In genomic region chrX:1979673-1980072, dm6 we compare ENCODE assay signal across 3 fruit fly cellular contexts.
TF ChIP-seq lines count a peak whose summit lies in the region.

No protein-coding gene starts in this region.

- no peak for TF ChIP-seq CTCF in whole organism, embryonic (GFP tag; optimal IDR thresholded peaks at IDR 0.05; lab: Kevin White, UChicago)

TF ChIP-seq in whole organism, embryonic, 481 proteins besides CTCF, POLR2A, EP300 and RAD21:
- TF ChIP-seq CG11504 (tag; optimal IDR thresholded peaks at IDR 0.05; lab: Kevin White, UChicago): no peak
- peak; percentile 89 for TF ChIP-seq Drgx (GFP tag; IDR thresholded peaks at IDR 0.05; lab: Robert Waterston, UW)
- TF ChIP-seq Pdp1 (GFP tag; optimal IDR thresholded peaks at IDR 0.05; lab: Kevin White, UChicago): peak in 1 of 2 experiments; percentile 73
- TF ChIP-seq Blimp-1 (GFP tag; optimal IDR thresholded peaks at IDR 0.05; lab: Kevin White, UChicago): peak; percentile 46
- TF ChIP-seq psq (GFP tag; optimal IDR thresholded peaks at IDR 0.05; lab: Kevin White, UChicago): no peak

TF ChIP-seq in whole organism, prepupa, 60 proteins besides CTCF, POLR2A, EP300 and RAD21:
- peak; percentile 74 for TF ChIP-seq Hr4 (GFP tag; optimal IDR thresholded peaks at IDR 0.05; lab: Kevin White, UChicago)
- peak; percentile 56 for TF ChIP-seq CG4318 (GFP tag; optimal IDR thresholded peaks at IDR 0.05; lab: Kevin White, UChicago)
- TF ChIP-seq fd59A (GFP tag; optimal IDR thresholded peaks at IDR 0.05; lab: Kevin White, UChicago): no peak
- peak; percentile 6 for TF ChIP-seq CG10631 (GFP tag; optimal IDR thresholded peaks at IDR 0.05; lab: Kevin White, UChicago)
- peak; percentile 4 for TF ChIP-seq net (GFP tag; optimal IDR thresholded peaks at IDR 0.05; lab: Kevin White, UChicago)
- no peak for TF ChIP-seq lz (GFP tag; optimal IDR thresholded peaks at IDR 0.05; lab: Kevin White, UChicago)
- TF ChIP-seq Smox (GFP tag; optimal IDR thresholded peaks at IDR 0.05; lab: Kevin White, UChicago): no peak
- no peak for TF ChIP-seq CG31627 (GFP tag; optimal IDR thresholded peaks at IDR 0.05; lab: Kevin White, UChicago)
- peak; percentile 85 for TF ChIP-seq CG8119 (GFP tag; IDR thresholded peaks at IDR 0.05; lab: Robert Waterston, UW)
- no peak for TF ChIP-seq cyc (GFP tag; optimal IDR thresholded peaks at IDR 0.05; lab: Kevin White, UChicago)
- peak; percentile 9 for TF ChIP-seq acj6 (GFP tag; optimal IDR thresholded peaks at IDR 0.05; lab: Kevin White, UChicago)
- TF ChIP-seq fkh (GFP tag; optimal IDR thresholded peaks at IDR 0.05; lab: Kevin White, UChicago): no peak
- peak; percentile 89 for TF ChIP-seq eg (GFP tag; IDR thresholded peaks at IDR 0.05; lab: Robert Waterston, UW)
- TF ChIP-seq CG15336 (GFP tag; IDR thresholded peaks at IDR 0.05; lab: Robert Waterston, UW): peak; percentile 90
- peak; percentile 8 for TF ChIP-seq Lpt (GFP tag; optimal IDR thresholded peaks at IDR 0.05; lab: Kevin White, UChicago)
- TF ChIP-seq esn (GFP tag; optimal IDR thresholded peaks at IDR 0.05; lab: Kevin White, UChicago): no peak
- TF ChIP-seq CG6276 (GFP tag; optimal IDR thresholded peaks at IDR 0.05; lab: Kevin White, UChicago): peak; percentile 75
- no peak for TF ChIP-seq CG9139 (GFP tag; optimal IDR thresholded peaks at IDR 0.05; lab: Kevin White, UChicago)
- peak; percentile 21 for TF ChIP-seq Eip78C (GFP tag; lab: Kevin White, UChicago)
- TF ChIP-seq CG6163 (GFP tag; IDR thresholded peaks at IDR 0.05; lab: Robert Waterston, UW): peak; percentile 74
- no peak for TF ChIP-seq salr (GFP tag; optimal IDR thresholded peaks at IDR 0.05; lab: Kevin White, UChicago)
- TF ChIP-seq Sox14 (GFP tag; optimal IDR thresholded peaks at IDR 0.05; lab: Kevin White, UChicago): no peak
- peak; percentile 18 for TF ChIP-seq OdsH (GFP tag; optimal IDR thresholded peaks at IDR 0.05; lab: Kevin White, UChicago)
- TF ChIP-seq spab (GFP tag; optimal IDR thresholded peaks at IDR 0.05; lab: Kevin White, UChicago): no peak
- TF ChIP-seq CG6808 (GFP tag; optimal IDR thresholded peaks at IDR 0.05; lab: Kevin White, UChicago): no peak
- TF ChIP-seq Gug (GFP tag; IDR thresholded peaks at IDR 0.05; lab: Robert Waterston, UW): peak; percentile 68
- TF ChIP-seq CG32006 (GFP tag; optimal IDR thresholded peaks at IDR 0.05; lab: Kevin White, UChicago): peak; percentile 63
- no peak for TF ChIP-seq dsx (GFP tag; optimal IDR thresholded peaks at IDR 0.05; lab: Kevin White, UChicago; ENCODE audit: poor library complexity, severe bottlenecking)
- TF ChIP-seq pdm3 (GFP tag; optimal IDR thresholded peaks at IDR 0.05; lab: Kevin White, UChicago): peak; percentile 38
- TF ChIP-seq CG7368 (GFP tag; optimal IDR thresholded peaks at IDR 0.05; lab: Kevin White, UChicago): no peak
- peak; percentile 7 for TF ChIP-seq achi (GFP tag; optimal IDR thresholded peaks at IDR 0.05; lab: Kevin White, UChicago)

TF ChIP-seq in whole organism, pupa, 21 proteins besides CTCF, POLR2A, EP300 and RAD21:
- peak; percentile 37 for TF ChIP-seq CG8301 (tag; optimal IDR thresholded peaks at IDR 0.05; lab: Kevin White, UChicago)
- TF ChIP-seq CG32121 (GFP tag; IDR thresholded peaks at IDR 0.05; lab: Robert Waterston, UW): peak; percentile 86
- no peak for TF ChIP-seq Pif1B (GFP tag; optimal IDR thresholded peaks at IDR 0.05; lab: Kevin White, UChicago)
- TF ChIP-seq CG4496 (GFP tag; IDR thresholded peaks at IDR 0.05; lab: Robert Waterston, UW): peak; percentile 88
- peak; percentile 50 for TF ChIP-seq CG14655 (GFP tag; optimal IDR thresholded peaks at IDR 0.05; lab: Kevin White, UChicago)
- no peak for TF ChIP-seq CG34367 (tag; optimal IDR thresholded peaks at IDR 0.05; lab: Kevin White, UChicago)
- no peak for TF ChIP-seq EcR (GFP tag; optimal IDR thresholded peaks at IDR 0.05; lab: Kevin White, UChicago)
- no peak for TF ChIP-seq CG13204 (GFP tag; optimal IDR thresholded peaks at IDR 0.05; lab: Kevin White, UChicago)
- 0 out of 2 replicates have a peak, but pooled peaks have one; percentile 17 for TF ChIP-seq CG10348 (GFP tag; IDR thresholded peaks at IDR 0.05; lab: Robert Waterston, UW)
- peak; percentile 86 for TF ChIP-seq Ets98B (GFP tag; IDR thresholded peaks at IDR 0.05; lab: Robert Waterston, UW)
- no peak for TF ChIP-seq CG8159 (tag; optimal IDR thresholded peaks at IDR 0.05; lab: Kevin White, UChicago)
- TF ChIP-seq CG12605 (GFP tag; IDR thresholded peaks at IDR 0.05; lab: Robert Waterston, UW): peak; percentile 48
- TF ChIP-seq rn (GFP tag; IDR thresholded peaks at IDR 0.05; lab: Robert Waterston, UW): peak; percentile 70
- no peak for TF ChIP-seq Snoo (tag; optimal IDR thresholded peaks at IDR 0.05; lab: Kevin White, UChicago)
- TF ChIP-seq fd96Ca (GFP tag; IDR thresholded peaks at IDR 0.05; lab: Robert Waterston, UW): peak; percentile 84
TF ChIP-seq in whole organism, pupa: peak in this region for 9.

Comparison
In these comparisons a context has a peak if more than half of its experiments do, and no peak if none do; other contexts are left out.
1. Of the 7 proteins assayed by ChIP-seq in both whole organism, embryonic and whole organism, prepupa: peak only in whole organism, embryonic: Blimp-1; only in whole organism, prepupa: Gug and Lpt; in both: none; in neither: 4.